Fruit fly (Drosophila melanogaster) whole organism, embryonic: ENCODE measurements around the gene w-cup.

Source experiments
- Adf1 ChIP-seq: fragments of 200-800 bp; sonication (Bioruptor generic); IDR thresholded peaks from 2 replicates; pipeline ENCODE4 v1.3.6; 2022; ENCODE audit warnings: missing biosample characterization, missing genetic modification characterization
- BtbVII ChIP-seq: fragments of 200-800 bp; sonication (Bioruptor generic); optimal IDR thresholded peaks from 3 replicates; lab custom pipeline; 2017; ENCODE audit warnings: missing biosample characterization, mild to moderate bottlenecking, missing genetic modification characterization
- CG10321 ChIP-seq: fragments of 200-800 bp; sonication (Bioruptor generic); IDR thresholded peaks from 2 replicates; pipeline ENCODE4 v1.3.6; 2022; ENCODE audit warnings: missing biosample characterization, missing genetic modification characterization
- CG10366 ChIP-seq: fragments of 200-800 bp; sonication (Bioruptor generic); IDR thresholded peaks from 2 replicates; pipeline ENCODE4 v1.3.6; 2022; ENCODE audit warnings: missing biosample characterization, missing genetic modification characterization
- CG11504 ChIP-seq: fragments of 200-800 bp; sonication (Bioruptor generic); optimal IDR thresholded peaks from 3 replicates; lab custom pipeline; 2019; ENCODE audit warnings: missing biosample characterization, mild to moderate bottlenecking, missing genetic modification characterization, moderate library complexity
- CG14710 ChIP-seq: fragments of 200-800 bp; sonication (Bioruptor generic); optimal IDR thresholded peaks from 3 replicates; lab custom pipeline; 2019; ENCODE audit warnings: missing biosample characterization, mild to moderate bottlenecking, missing genetic modification characterization, moderate library complexity
- CG14860 ChIP-seq: fragments of 200-800 bp; sonication (Bioruptor generic); IDR thresholded peaks from 3 replicates; pipeline ENCODE4 v1.3.6; 2022; ENCODE audit warnings: missing biosample characterization, missing genetic modification characterization; ENCODE audit not compliant: partially characterized antibody
- CG15269 ChIP-seq: fragments of 200-800 bp; sonication (Bioruptor generic); optimal IDR thresholded peaks from 2 replicates; lab custom pipeline; 2018; ENCODE audit warnings: missing biosample characterization, mild to moderate bottlenecking, missing genetic modification characterization, moderate library complexity
- CG15479 ChIP-seq: fragments of 200-800 bp; sonication (Bioruptor generic); optimal IDR thresholded peaks from 3 replicates; lab custom pipeline; 2019; ENCODE audit warnings: missing biosample characterization, mild to moderate bottlenecking, missing genetic modification characterization, moderate library complexity
- CG15514 ChIP-seq: fragments of 200-800 bp; sonication (Bioruptor generic); optimal IDR thresholded peaks from 3 replicates; lab custom pipeline; 2017; ENCODE audit warnings: missing biosample characterization, missing genetic modification characterization, mild to moderate bottlenecking, moderate library complexity, missing genetic modification reagents
- CG1603 ChIP-seq: fragments of 200-800 bp; sonication (Bioruptor generic); optimal IDR thresholded peaks from 2 replicates; lab custom pipeline; 2019; ENCODE audit warnings: missing biosample characterization, mild to moderate bottlenecking, missing genetic modification characterization, moderate library complexity
- CG17328 ChIP-seq: fragments of 200-800 bp; sonication (Bioruptor generic); IDR thresholded peaks from 2 replicates; pipeline ENCODE4 v1.3.6; 2022; ENCODE audit warnings: missing biosample characterization, missing genetic modification characterization
- CG17568 ChIP-seq: fragments of 200-800 bp; sonication (Bioruptor generic); optimal IDR thresholded peaks from 2 replicates; lab custom pipeline; 2018; ENCODE audit warnings: missing biosample characterization, mild to moderate bottlenecking, missing genetic modification characterization, moderate library complexity
- CG1792 ChIP-seq: fragments of 200-800 bp; sonication (Bioruptor generic); optimal IDR thresholded peaks from 2 replicates; lab custom pipeline; 2016; ENCODE audit warnings: missing biosample characterization, missing genetic modification characterization
- CG2116 ChIP-seq: fragments of 200-800 bp; sonication (Bioruptor generic); optimal IDR thresholded peaks from 3 replicates; lab custom pipeline; 2018; ENCODE audit warnings: missing biosample characterization, mild to moderate bottlenecking, missing genetic modification characterization
- CG2678 ChIP-seq: fragments of 200-800 bp; sonication (Bioruptor generic); optimal IDR thresholded peaks from 3 replicates; lab custom pipeline; 2019; ENCODE audit warnings: missing biosample characterization, mild to moderate bottlenecking, missing genetic modification characterization, moderate library complexity
- CG30431 ChIP-seq: fragments of 200-800 bp; sonication (Bioruptor generic); optimal IDR thresholded peaks from 2 replicates; lab custom pipeline; 2017; ENCODE audit warnings: missing biosample characterization, missing genetic modification characterization
- CG3281 ChIP-seq: fragments of 200-800 bp; sonication (Bioruptor generic); optimal IDR thresholded peaks from 3 replicates; lab custom pipeline; 2017; ENCODE audit warnings: missing biosample characterization, mild to moderate bottlenecking, missing genetic modification characterization
- CG34224 ChIP-seq: fragments of 200-800 bp; sonication (Bioruptor generic); IDR thresholded peaks from 3 replicates; pipeline ENCODE4 v1.3.6; 2022; ENCODE audit warnings: missing biosample characterization, missing genetic modification characterization; ENCODE audit not compliant: partially characterized antibody
- CG5953 ChIP-seq: fragments of 200-800 bp; sonication (Bioruptor generic); IDR thresholded peaks from 2 replicates; pipeline ENCODE4 v1.3.6; 2022; ENCODE audit warnings: missing biosample characterization, missing genetic modification characterization
- CG6683 ChIP-seq: fragments of 200-800 bp; sonication (Bioruptor generic); optimal IDR thresholded peaks from 2 replicates; lab custom pipeline; 2017; ENCODE audit warnings: missing biosample characterization, mild to moderate bottlenecking, missing genetic modification characterization, missing genetic modification reagents
- CG6765 ChIP-seq: fragments of 200-800 bp; sonication (Bioruptor generic); optimal IDR thresholded peaks from 3 replicates; lab custom pipeline; 2017; ENCODE audit warnings: missing biosample characterization, mild to moderate bottlenecking, missing genetic modification characterization
- CG9727 ChIP-seq: fragments of 200-800 bp; sonication (Bioruptor generic); optimal IDR thresholded peaks from 3 replicates; lab custom pipeline; 2017; ENCODE audit warnings: missing biosample characterization, mild to moderate bottlenecking, missing genetic modification characterization
- CG9817 ChIP-seq: fragments of 200-800 bp; sonication (Bioruptor generic); optimal IDR thresholded peaks from 2 replicates; lab custom pipeline; 2018; ENCODE audit warnings: missing biosample characterization, mild to moderate bottlenecking, missing genetic modification characterization, moderate library complexity
- CG9876 ChIP-seq: fragments of 200-800 bp; sonication (Bioruptor generic); optimal IDR thresholded peaks from 2 replicates; lab custom pipeline; 2016; ENCODE audit warnings: missing biosample characterization, missing genetic modification characterization
- CHES-1-like ChIP-seq: fragments of 200-800 bp; sonication (Bioruptor generic); optimal IDR thresholded peaks from 2 replicates; lab custom pipeline; 2016; ENCODE audit warnings: missing biosample characterization, missing genetic modification characterization
- CoRest ChIP-seq: fragments of 200-800 bp; sonication (Bioruptor generic); optimal IDR thresholded peaks from 3 replicates; lab custom pipeline; 2018; ENCODE audit warnings: missing biosample characterization, mild to moderate bottlenecking, missing genetic modification characterization, moderate library complexity
- Dad ChIP-seq: fragments of 200-800 bp; sonication (Bioruptor generic); optimal IDR thresholded peaks from 3 replicates; lab custom pipeline; 2016; ENCODE audit warnings: missing biosample characterization, missing genetic modification characterization
- Dbx ChIP-seq: fragments of 200-800 bp; sonication (Bioruptor generic); IDR thresholded peaks from 3 replicates; pipeline ENCODE4 v1.3.6; 2022; ENCODE audit warnings: missing biosample characterization, missing genetic modification characterization
- Dll ChIP-seq: fragments of 200-800 bp; sonication (Bioruptor generic); IDR thresholded peaks from 4 replicates; pipeline ENCODE4 v1.3.6; 2022; ENCODE audit warnings: missing biosample characterization, missing genetic modification characterization; ENCODE audit not compliant: partially characterized antibody
- HmgD ChIP-seq: fragments of 200-800 bp; sonication (Bioruptor generic); optimal IDR thresholded peaks from 3 replicates; lab custom pipeline; 2016; ENCODE audit warnings: missing biosample characterization, missing genetic modification characterization
- Hmr ChIP-seq: fragments of 200-800 bp; sonication (Bioruptor generic); optimal IDR thresholded peaks from 3 replicates; lab custom pipeline; 2017; ENCODE audit warnings: mild to moderate bottlenecking, missing biosample characterization, missing genetic modification reagents, missing genetic modification characterization
- Mes4 ChIP-seq: fragments of 200-800 bp; sonication (Bioruptor generic); optimal IDR thresholded peaks from 2 replicates; lab custom pipeline; 2016; ENCODE audit warnings: missing biosample characterization, missing genetic modification characterization
- Ptx1 ChIP-seq: fragments of 200-800 bp; sonication (Bioruptor generic); IDR thresholded peaks from 2 replicates; pipeline ENCODE4 v1.3.6; 2022; ENCODE audit warnings: missing biosample characterization, missing genetic modification characterization
- Ravus ChIP-seq: fragments of 200-800 bp; sonication (Bioruptor generic); IDR thresholded peaks from 2 replicates; pipeline ENCODE4 v1.3.6; 2022; ENCODE audit warnings: missing biosample characterization, missing genetic modification characterization
- Usf ChIP-seq: fragments of 200-800 bp; sonication (Bioruptor generic); optimal IDR thresholded peaks from 2 replicates; lab custom pipeline; 2017; ENCODE audit warnings: missing genotype, missing biosample characterization, missing genetic modification characterization
- abd-A ChIP-seq: fragments of 200-800 bp; sonication (Bioruptor generic); optimal IDR thresholded peaks from 3 replicates; lab custom pipeline; 2019; ENCODE audit warnings: missing biosample characterization, mild to moderate bottlenecking, missing genetic modification characterization, moderate library complexity
- aop ChIP-seq: fragments of 200-800 bp; sonication (Bioruptor generic); IDR thresholded peaks from 2 replicates; pipeline ENCODE4 v1.3.6; 2022; ENCODE audit warnings: missing biosample characterization, missing genetic modification characterization
- dati ChIP-seq: fragments of 200-800 bp; sonication (Bioruptor generic); IDR thresholded peaks from 2 replicates; pipeline ENCODE4 v1.3.6; 2022; ENCODE audit warnings: missing biosample characterization, missing genetic modification characterization
- disco-r ChIP-seq: fragments of 200-800 bp; sonication (Bioruptor generic); optimal IDR thresholded peaks from 2 replicates; lab custom pipeline; 2016; ENCODE audit warnings: missing biosample characterization, missing genetic modification characterization
- dysf ChIP-seq: fragments of 200-800 bp; sonication (Bioruptor generic); IDR thresholded peaks from 3 replicates; pipeline ENCODE4 v1.3.6; 2022; ENCODE audit warnings: missing biosample characterization, missing genetic modification characterization
- fu2 ChIP-seq: fragments of 200-800 bp; sonication (Bioruptor generic); optimal IDR thresholded peaks from 2 replicates; lab custom pipeline; 2016; ENCODE audit warnings: missing biosample characterization, missing genetic modification characterization
- kni ChIP-seq: fragments of 200-800 bp; sonication (Bioruptor generic); optimal IDR thresholded peaks from 3 replicates; lab custom pipeline; 2017; ENCODE audit warnings: mild to moderate bottlenecking, missing biosample characterization, missing genetic modification reagents, missing genetic modification characterization
- nerfin-1 ChIP-seq: fragments of 200-800 bp; sonication (Bioruptor generic); optimal IDR thresholded peaks from 3 replicates; lab custom pipeline; 2019; ENCODE audit warnings: missing biosample characterization, mild to moderate bottlenecking, missing genetic modification characterization, moderate library complexity
- pros ChIP-seq: fragments of 200-800 bp; sonication (Bioruptor generic); optimal IDR thresholded peaks from 3 replicates; lab custom pipeline; 2019; ENCODE audit warnings: missing biosample characterization, mild to moderate bottlenecking, missing genetic modification characterization, moderate library complexity
- sob ChIP-seq: fragments of 200-800 bp; sonication (Bioruptor generic); IDR thresholded peaks from 2 replicates; pipeline ENCODE4 v1.3.6; 2022; ENCODE audit warnings: missing biosample characterization, missing genetic modification characterization
- tll ChIP-seq, 2 experiments: fragments of 200-800 bp in 1 of 2; fragments of >200 bp in 1 of 2; sonication (Bioruptor generic) in 1 of 2; optimal IDR thresholded peaks; 2 replicates each; lab custom pipeline; 2017 to 2019; ENCODE audit warnings: missing biosample characterization in 2 of 2, missing genetic modification characterization in 2 of 2, mild to moderate bottlenecking in 1 of 2, moderate library complexity in 1 of 2
- tx ChIP-seq: fragments of 200-800 bp; sonication (Bioruptor generic); optimal IDR thresholded peaks from 2 replicates; lab custom pipeline; 2016; ENCODE audit warnings: missing biosample characterization, missing genetic modification characterization
- unc-4 ChIP-seq: fragments of 200-800 bp; sonication (Bioruptor generic); IDR thresholded peaks from 2 replicates; pipeline ENCODE4 v1.3.6; 2022; ENCODE audit warnings: missing biosample characterization, missing genetic modification characterization; ENCODE audit not compliant: partially characterized antibody

Gene w-cup

DNA sequence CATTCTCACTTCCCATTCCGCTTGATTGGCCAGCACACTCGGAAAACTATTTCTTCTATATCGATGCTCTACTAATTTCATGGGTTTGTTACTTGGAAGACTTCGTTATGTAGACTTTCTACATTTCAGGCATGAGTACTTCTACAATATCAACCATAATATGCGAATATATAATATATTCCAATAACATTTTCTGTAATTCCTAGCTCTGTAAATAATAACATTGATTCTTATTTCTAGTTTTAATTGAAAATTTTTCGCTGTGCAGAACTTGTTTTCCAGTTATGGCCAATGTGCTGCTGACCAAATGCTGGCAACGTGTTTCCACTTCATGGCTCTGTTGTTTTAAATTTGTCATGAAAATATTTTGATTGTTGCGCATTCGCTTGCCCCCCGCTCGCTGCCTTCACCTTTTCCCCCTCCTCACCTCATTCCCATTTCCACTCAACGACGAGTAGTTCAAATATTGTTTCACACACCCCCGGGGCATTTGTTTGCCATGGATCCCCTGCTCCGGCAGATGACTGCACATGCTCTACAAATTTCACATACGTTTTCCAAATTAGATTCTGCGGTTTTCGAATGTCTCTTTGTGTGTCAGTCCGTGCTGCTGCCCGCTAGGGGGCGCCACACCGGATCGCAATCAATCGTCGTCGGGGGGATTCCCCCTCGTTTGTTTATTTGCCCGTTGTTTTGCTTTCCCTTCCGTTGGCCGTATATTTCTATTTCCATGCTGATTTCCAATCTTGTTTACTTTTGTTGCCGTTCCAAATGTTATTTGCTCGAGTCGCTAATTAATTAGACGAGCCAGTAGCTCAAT is 37.3 kb upstream of the w-cup start (continued):
- TF ChIP-seq CG15514 (GFP tag; lab: Kevin White, UChicago) (no peak), disco-r (no peak), CG34224 (no peak), pros (no peak), CG11504 (tag; lab: Kevin White, UChicago) (peak; percentile 49), fu2 (no peak), Usf (GFP tag; lab: Kevin White, UChicago) (no peak), CG17328 (0 out of 2 replicates have a peak, but pooled peaks have one; percentile 41), sob (GFP tag; lab: Robert Waterston, UW) (0 out of 2 replicates have a peak, but pooled peaks have one; percentile 21), CG2678 (tag; lab: Kevin White, UChicago) (peak; percentile 1), Adf1 (GFP tag; lab: Robert Waterston, UW) (no peak), unc-4 (no peak), Dad (GFP tag; lab: Kevin White, UChicago) (no peak), aop (GFP tag; lab: Robert Waterston, UW) (no peak), CG10321 (GFP tag; lab: Robert Waterston, UW) (no peak), CG3281 (GFP tag; lab: Kevin White, UChicago) (no peak), CG14860 (no peak), nerfin-1 (tag; lab: Kevin White, UChicago) (no peak), CoRest (no peak), CG15269 (tag; lab: Kevin White, UChicago) (no peak), abd-A (tag; lab: Kevin White, UChicago) (no peak), Ravus (GFP tag; lab: Robert Waterston, UW) (no peak), HmgD (GFP tag; lab: Kevin White, UChicago) (no peak), Dbx (GFP tag; lab: Robert Waterston, UW) (no peak), CG1792 (GFP tag; lab: Kevin White, UChicago) (no peak), dysf (GFP tag; lab: Robert Waterston, UW) (no peak), CG9727 (GFP tag; lab: Kevin White, UChicago) (no peak), CG9817 (no peak), CG9876 (GFP tag; lab: Kevin White, UChicago) (no peak), CG1603 (peak; percentile 16), Hmr (no peak), tx (no peak), BtbVII (GFP tag; lab: Kevin White, UChicago) (no peak), CG6683 (no peak), CHES-1-like (GFP tag; lab: Kevin White, UChicago) (no peak), CG6765 (GFP tag; lab: Kevin White, UChicago) (no peak), CG17568 (GFP tag; lab: Kevin White, UChicago) (no peak), dati (GFP tag; lab: Robert Waterston, UW) (no peak), CG15479 (GFP tag; lab: Kevin White, UChicago) (no peak), Dll (GFP tag; lab: Robert Waterston, UW) (no peak), kni (no peak), Mes4 (GFP tag; lab: Kevin White, UChicago) (peak; percentile 18), CG10366 (GFP tag; lab: Robert Waterston, UW) (no peak), CG5953 (GFP tag; lab: Robert Waterston, UW) (no peak), CG30431 (GFP tag; lab: Kevin White, UChicago) (no peak), Ptx1 (GFP tag; lab: Robert Waterston, UW) (no peak), tll (GFP tag; optimal IDR thresholded peaks at IDR 0.05; lab: Kevin White, UChicago) (no peak), CG14710 (tag; lab: Kevin White, UChicago) (no peak), CG2116 (GFP tag; lab: Kevin White, UChicago) (no peak)
